Worm (Caenorhabditis elegans): Measurements from ENCODE around the gene F13B12.4.

DNA sequence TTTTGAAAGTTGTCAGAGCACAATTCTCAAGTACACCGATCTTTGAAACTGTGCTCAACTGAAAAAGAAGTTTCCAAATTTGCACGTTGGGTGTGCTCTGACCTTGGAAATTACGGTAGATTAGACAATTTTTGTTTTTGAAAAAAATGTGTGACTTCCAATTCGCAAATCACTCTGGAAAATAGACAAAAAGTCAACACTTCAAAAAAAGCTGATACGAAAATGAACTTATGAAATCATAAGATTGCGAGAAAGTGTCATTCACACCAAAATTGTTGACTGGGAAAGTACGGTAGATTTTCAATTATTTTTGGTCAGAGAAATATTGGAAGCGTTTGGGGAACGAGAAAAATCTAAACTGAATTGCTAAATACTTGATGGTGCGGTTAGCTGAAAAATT, 17.6 kb upstream of the F13B12.4 start:
- no peak for TF ChIP-seq fkh-10 (GFP tag; optimal IDR thresholded peaks at IDR 0.05)
- TF ChIP-seq nhr-237 (tag; optimal IDR thresholded peaks at IDR 0.05) = no peak
